Fruit fly (Drosophila melanogaster) whole organism, pupa: ENCODE measurements around the gene CG6726.

Experiments used
- CG10348 ChIP-seq: fragments of 200-800 bp; sonication (Bioruptor generic); IDR thresholded peaks from 2 replicates; pipeline ENCODE4 v1.3.6; 2022; ENCODE audit warnings: missing biosample characterization, missing genetic modification characterization
- CG12605 ChIP-seq: fragments of 200-800 bp; sonication (Bioruptor generic); IDR thresholded peaks from 2 replicates; pipeline ENCODE4 v1.3.6; 2022; ENCODE audit warnings: missing biosample characterization, missing genetic modification characterization
- CG13204 ChIP-seq: fragments of 200-800 bp; sonication (Bioruptor generic); optimal IDR thresholded peaks from 2 replicates; lab custom pipeline; 2018; ENCODE audit warnings: missing biosample characterization, mild to moderate bottlenecking, missing genetic modification characterization, moderate library complexity
- CG14655 ChIP-seq: fragments of 200-800 bp; sonication (Bioruptor generic); optimal IDR thresholded peaks from 3 replicates; lab custom pipeline; 2017; ENCODE audit warnings: mild to moderate bottlenecking, missing biosample characterization, missing genetic modification reagents, missing genetic modification characterization
- CG15710 ChIP-seq: fragments of 200-800 bp; sonication (Bioruptor generic); optimal IDR thresholded peaks from 2 replicates; lab custom pipeline; 2018; ENCODE audit warnings: missing biosample characterization, mild to moderate bottlenecking, missing genetic modification characterization, moderate library complexity
- CG17806 ChIP-seq: fragments of 200-800 bp; sonication (Bioruptor generic); optimal IDR thresholded peaks from 2 replicates; lab custom pipeline; 2018; ENCODE audit warnings: missing biosample characterization, mild to moderate bottlenecking, missing genetic modification characterization, moderate library complexity
- CG32121 ChIP-seq: fragments of 200-800 bp; sonication (Bioruptor generic); IDR thresholded peaks from 2 replicates; pipeline ENCODE4 v1.3.6; 2022; ENCODE audit warnings: missing biosample characterization, missing genetic modification characterization
- CG34367 ChIP-seq: fragments of 200-800 bp; sonication (Bioruptor generic); optimal IDR thresholded peaks from 2 replicates; lab custom pipeline; 2018; ENCODE audit warnings: missing biosample characterization, mild to moderate bottlenecking, missing genetic modification characterization
- CG4496 ChIP-seq: fragments of 200-800 bp; sonication (Bioruptor generic); IDR thresholded peaks from 3 replicates; pipeline ENCODE4 v1.3.6; 2022; ENCODE audit warnings: missing biosample characterization, missing genetic modification characterization
- CG8159 ChIP-seq: fragments of 200-800 bp; sonication (Bioruptor generic); optimal IDR thresholded peaks from 3 replicates; lab custom pipeline; 2018; ENCODE audit warnings: missing biosample characterization, mild to moderate bottlenecking, missing genetic modification characterization, moderate library complexity
- CG8301 ChIP-seq: fragments of 200-800 bp; sonication (Bioruptor generic); optimal IDR thresholded peaks from 2 replicates; lab custom pipeline; 2018; ENCODE audit warnings: missing biosample characterization, mild to moderate bottlenecking, missing genetic modification characterization
- CG9948 ChIP-seq: fragments of 200-800 bp; sonication (Bioruptor generic); optimal IDR thresholded peaks from 2 replicates; lab custom pipeline; 2018; ENCODE audit warnings: missing biosample characterization, mild to moderate bottlenecking, missing genetic modification characterization, moderate library complexity
- D1 ChIP-seq: fragments of 200-800 bp; sonication (Bioruptor generic); optimal IDR thresholded peaks from 2 replicates; lab custom pipeline; 2018; ENCODE audit warnings: missing biosample characterization, mild to moderate bottlenecking, missing genetic modification characterization, moderate library complexity
- EcR ChIP-seq: fragments of 200-800 bp; sonication (Bioruptor generic); optimal IDR thresholded peaks from 3 replicates; lab custom pipeline; 2019; ENCODE audit warnings: missing biosample characterization, missing genetic modification characterization, mild to moderate bottlenecking, moderate library complexity, missing genetic modification reagents
- Ets98B ChIP-seq: fragments of 200-800 bp; sonication (Bioruptor generic); IDR thresholded peaks from 2 replicates; pipeline ENCODE4 v1.3.6; 2022; ENCODE audit warnings: missing biosample characterization, missing genetic modification characterization
- Pif1A ChIP-seq: fragments of 200-800 bp; sonication (Bioruptor generic); optimal IDR thresholded peaks from 3 replicates; lab custom pipeline; 2016; ENCODE audit warnings: missing biosample characterization, missing genetic modification characterization
- Pif1B ChIP-seq: fragments of 200-800 bp; sonication (Bioruptor generic); optimal IDR thresholded peaks from 3 replicates; lab custom pipeline; 2016; ENCODE audit warnings: missing biosample characterization, missing genetic modification characterization
- Snoo ChIP-seq: fragments of 200-800 bp; sonication (Bioruptor generic); optimal IDR thresholded peaks from 3 replicates; lab custom pipeline; 2017; ENCODE audit warnings: missing biosample characterization, mild to moderate bottlenecking, missing genetic modification characterization, inconsistent platforms
- fd96Ca ChIP-seq: fragments of 200-800 bp; sonication (Bioruptor generic); IDR thresholded peaks from 3 replicates; pipeline ENCODE4 v1.3.6; 2022; ENCODE audit warnings: missing biosample characterization, missing genetic modification characterization
- gl ChIP-seq: fragments of 200-800 bp; sonication (Bioruptor generic); optimal IDR thresholded peaks from 2 replicates; lab custom pipeline; 2018; ENCODE audit warnings: missing biosample characterization, mild to moderate bottlenecking, missing genetic modification characterization
- rn ChIP-seq: fragments of 200-800 bp; sonication (Bioruptor generic); IDR thresholded peaks from 2 replicates; pipeline ENCODE4 v1.3.6; 2022; ENCODE audit warnings: missing biosample characterization, missing genetic modification characterization

Gene CG6726

dm6 chr3R:23132299-23132698 lies 40.8 kb downstream of the CG6726 start:
- TF ChIP-seq CG4496 = no peak
- TF ChIP-seq CG15710 (tag; lab: Kevin White, UChicago) = no peak
- no peak for TF ChIP-seq CG14655 (GFP tag; lab: Kevin White, UChicago)
- no peak for TF ChIP-seq Ets98B
- no peak for TF ChIP-seq CG13204 (GFP tag; lab: Kevin White, UChicago)

- TF ChIP-seq CG10348 (no peak), Snoo (tag; lab: Kevin White, UChicago) (peak; percentile 2)
Measured at dm6 chr3R:23133301-23133828, 41.8 kb downstream of the CG6726 start.

DNA sequence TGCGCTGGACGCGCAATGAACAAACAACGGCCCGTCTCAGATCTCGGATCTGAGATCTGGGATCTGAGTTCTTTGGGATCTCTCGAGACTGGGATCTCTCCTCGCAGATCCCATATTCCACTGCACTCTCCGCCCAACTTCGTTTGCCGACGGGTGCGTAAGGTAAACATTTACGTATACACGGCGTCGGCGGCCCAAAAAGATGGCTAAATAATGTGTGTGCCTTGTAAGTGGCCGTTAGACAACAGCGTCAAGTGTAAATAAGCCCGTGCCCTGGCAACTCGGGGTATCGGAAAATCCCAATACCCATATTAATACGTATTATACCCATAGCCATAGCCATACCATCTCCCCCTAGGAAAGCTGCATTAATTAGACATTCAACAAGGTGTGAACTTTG lies 43.2 kb downstream of the CG6726 start:
- TF ChIP-seq CG12605 (GFP tag; lab: Robert Waterston, UW) (no peak), CG17806 (tag; lab: Kevin White, UChicago) (no peak), CG32121 (GFP tag; lab: Robert Waterston, UW) (no peak), CG13204 (GFP tag; lab: Kevin White, UChicago) (no peak), Ets98B (no peak), D1 (tag; lab: Kevin White, UChicago) (no peak), Pif1A (GFP tag; lab: Kevin White, UChicago) (no peak), EcR (GFP tag; lab: Kevin White, UChicago) (no peak), CG8159 (tag; lab: Kevin White, UChicago) (no peak), CG34367 (no peak), CG15710 (tag; lab: Kevin White, UChicago) (no peak), CG8301 (no peak), CG10348 (no peak), CG9948 (no peak), gl (tag; lab: Kevin White, UChicago) (no peak), CG14655 (GFP tag; lab: Kevin White, UChicago) (no peak), CG4496 (no peak), Snoo (tag; lab: Kevin White, UChicago) (no peak), fd96Ca (GFP tag; lab: Robert Waterston, UW) (no peak)

DNA sequence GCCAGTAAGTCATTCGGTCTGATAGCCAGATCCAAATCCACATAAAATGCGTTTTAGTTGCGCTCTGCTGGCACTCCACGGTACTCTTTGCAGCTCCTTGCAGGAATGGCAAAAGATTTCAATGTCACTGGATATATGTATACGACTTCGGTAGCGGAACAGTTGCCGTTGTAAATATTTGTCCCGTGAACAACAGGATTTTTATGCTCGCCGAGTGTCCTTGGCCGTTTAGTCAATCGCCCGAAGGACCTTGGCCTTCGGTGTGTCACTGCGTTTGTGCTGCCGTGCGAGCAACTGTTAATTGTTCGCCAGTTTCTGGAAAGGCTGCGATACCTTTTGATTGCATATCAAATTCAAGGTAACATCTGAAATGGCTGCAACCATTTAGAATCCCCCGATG lies 46.9 kb downstream of the CG6726 start:
- TF ChIP-seq CG15710 (tag; lab: Kevin White, UChicago) = no peak
- no peak for TF ChIP-seq CG9948
- no peak for TF ChIP-seq CG4496
- no peak for TF ChIP-seq CG17806 (tag; lab: Kevin White, UChicago)
- no peak for TF ChIP-seq Snoo (tag; lab: Kevin White, UChicago)
- no peak for TF ChIP-seq CG14655 (GFP tag; lab: Kevin White, UChicago)
- no peak for TF ChIP-seq CG8159 (tag; lab: Kevin White, UChicago)
- TF ChIP-seq CG8301 = no peak
- no peak for TF ChIP-seq EcR (GFP tag; lab: Kevin White, UChicago)
- no peak for TF ChIP-seq CG32121 (GFP tag; lab: Robert Waterston, UW)
- no peak for TF ChIP-seq Pif1A (GFP tag; lab: Kevin White, UChicago)
- TF ChIP-seq D1 (tag; lab: Kevin White, UChicago) = no peak

DNA sequence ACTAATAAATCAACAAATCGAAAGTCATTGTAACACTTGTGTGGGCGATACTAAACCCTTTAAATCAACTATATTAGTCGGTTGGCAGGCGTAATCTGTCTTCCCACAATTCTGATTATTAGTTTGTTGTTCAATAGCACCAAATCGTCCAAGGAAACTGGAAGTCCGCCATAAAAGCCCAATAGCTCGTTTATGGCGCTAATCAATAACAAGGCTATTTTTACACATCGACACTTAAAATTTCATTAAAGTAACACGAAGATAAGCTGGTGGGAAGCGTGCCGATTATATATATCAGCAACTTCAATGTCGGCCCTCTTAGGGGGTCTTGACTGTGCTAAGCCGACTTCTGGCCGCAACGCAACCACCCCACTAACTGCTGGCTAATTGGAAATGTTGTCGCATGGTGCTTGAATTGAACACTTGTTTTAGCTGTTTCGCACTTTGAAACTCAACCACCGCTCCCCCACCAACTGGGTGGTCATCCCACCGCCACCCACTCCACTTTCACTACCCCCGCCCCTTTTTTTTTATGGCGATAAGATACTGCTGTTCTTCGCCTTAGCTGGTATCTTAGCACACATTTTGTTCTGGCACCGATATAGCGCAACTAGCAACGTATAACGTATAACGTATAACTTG lies 47.6 kb downstream of the CG6726 start:
- TF ChIP-seq CG34367 = no peak
- no peak for TF ChIP-seq CG32121 (GFP tag; lab: Robert Waterston, UW)
- TF ChIP-seq CG12605 (GFP tag; lab: Robert Waterston, UW) = no peak
- TF ChIP-seq CG14655 (GFP tag; lab: Kevin White, UChicago) = no peak
- TF ChIP-seq CG4496 = no peak
- no peak for TF ChIP-seq Ets98B
- no peak for TF ChIP-seq CG13204 (GFP tag; lab: Kevin White, UChicago)
- no peak for TF ChIP-seq CG8301
- no peak for TF ChIP-seq gl (tag; lab: Kevin White, UChicago)
- TF ChIP-seq CG17806 (tag; lab: Kevin White, UChicago) = no peak
- no peak for TF ChIP-seq Pif1B (GFP tag; lab: Kevin White, UChicago)
- no peak for TF ChIP-seq rn (GFP tag; lab: Robert Waterston, UW)
- TF ChIP-seq CG9948 = no peak
- no peak for TF ChIP-seq fd96Ca (GFP tag; lab: Robert Waterston, UW)
- no peak for TF ChIP-seq Snoo (tag; lab: Kevin White, UChicago)

DNA sequence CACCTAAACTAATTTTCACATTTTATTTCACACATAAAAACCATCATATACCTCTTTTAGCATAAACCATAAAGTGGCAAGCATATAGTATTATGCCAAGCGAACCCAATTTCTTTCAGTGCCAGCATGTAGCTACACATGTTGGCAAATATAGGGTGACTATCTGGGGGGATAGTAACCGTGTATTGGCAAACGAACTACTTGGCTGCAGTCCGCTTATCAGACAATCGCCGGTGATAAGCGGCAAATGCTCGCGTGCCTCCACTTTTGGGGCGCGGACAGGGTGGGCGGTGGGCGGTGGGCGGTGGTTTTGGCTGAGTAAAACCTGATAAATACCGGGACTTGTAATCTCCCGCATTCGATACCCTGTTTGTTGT lies 48.1 kb downstream of the CG6726 start:
- TF ChIP-seq CG10348 (no peak), CG4496 (peak; percentile 27; the same call in 1 of the 3 replicates), fd96Ca (GFP tag; lab: Robert Waterston, UW) (no peak), Pif1B (GFP tag; lab: Kevin White, UChicago) (no peak), CG14655 (GFP tag; lab: Kevin White, UChicago) (no peak), CG12605 (GFP tag; lab: Robert Waterston, UW) (no peak), D1 (tag; lab: Kevin White, UChicago) (no peak)

dm6 chr3R:23140280-23140679 lies 48.8 kb downstream of the CG6726 start:
- TF ChIP-seq CG12605 (GFP tag; lab: Robert Waterston, UW) = no peak
- no peak for TF ChIP-seq CG14655 (GFP tag; lab: Kevin White, UChicago)
- no peak for TF ChIP-seq Pif1B (GFP tag; lab: Kevin White, UChicago)
- no peak for TF ChIP-seq CG8159 (tag; lab: Kevin White, UChicago)
- no peak for TF ChIP-seq Snoo (tag; lab: Kevin White, UChicago)
- TF ChIP-seq CG32121 (GFP tag; lab: Robert Waterston, UW) = no peak
- TF ChIP-seq Ets98B = no peak
- no peak for TF ChIP-seq CG15710 (tag; lab: Kevin White, UChicago)
- no peak for TF ChIP-seq CG13204 (GFP tag; lab: Kevin White, UChicago)
- no peak for TF ChIP-seq Pif1A (GFP tag; lab: Kevin White, UChicago)
- TF ChIP-seq rn (GFP tag; lab: Robert Waterston, UW) = no peak
- no peak for TF ChIP-seq CG17806 (tag; lab: Kevin White, UChicago)
- no peak for TF ChIP-seq CG4496
- TF ChIP-seq gl (tag; lab: Kevin White, UChicago) = no peak
- no peak for TF ChIP-seq CG34367
- TF ChIP-seq D1 (tag; lab: Kevin White, UChicago) = no peak
- TF ChIP-seq CG10348 = no peak
